Worm (Caenorhabditis elegans) whole organism, young adult: Measurements from ENCODE around the gene ric-3.

ENCODE experiments used
- B0035.1 ChIP-seq: sonication (generic microtip); optimal IDR thresholded peaks from 2 replicates; lab custom pipeline; 2016; ENCODE audit warnings: missing genetic modification characterization, mild to moderate bottlenecking, missing compliant biosample characterization, missing genotype, missing genetic modification reagents
- B0336.3 ChIP-seq: fragments of 200-800 bp; sonication (Bioruptor generic); IDR thresholded peaks from 2 replicates; pipeline ENCODE4 v1.3.6; 2022; ENCODE audit warnings: missing genetic modification characterization, missing compliant biosample characterization
- C17E4.6 ChIP-seq: fragments of 200-800 bp; sonication (Bioruptor generic); IDR thresholded peaks from 2 replicates; pipeline ENCODE4 v1.3.6; 2022; ENCODE audit warnings: missing genetic modification reagents, missing genetic modification characterization, missing compliant biosample characterization
- F10E7.11 ChIP-seq: sonication (generic microtip); optimal IDR thresholded peaks from 2 replicates; lab custom pipeline; 2017; ENCODE audit warnings: mild to moderate bottlenecking, missing genetic modification characterization, moderate library complexity, missing compliant biosample characterization
- F23B12.7 ChIP-seq: sonication (generic microtip); optimal IDR thresholded peaks from 2 replicates; lab custom pipeline; 2017; ENCODE audit warnings: missing genetic modification characterization, mild to moderate bottlenecking, missing compliant biosample characterization, antibody characterized with exemption, moderate library complexity; ENCODE audit not compliant: insufficient read depth
- F33H1.4 ChIP-seq: fragments of 200-800 bp; sonication (Bioruptor generic); IDR thresholded peaks from 2 replicates; pipeline ENCODE4 v1.3.6; 2022; ENCODE audit warnings: missing genetic modification reagents, missing genetic modification characterization, missing compliant biosample characterization
- F49E8.2 ChIP-seq: sonication (generic microtip); optimal IDR thresholded peaks from 3 replicates; lab custom pipeline; 2017; ENCODE audit warnings: missing genetic modification characterization, mild to moderate bottlenecking, missing compliant biosample characterization, antibody characterized with exemption, moderate library complexity; ENCODE audit not compliant: insufficient read depth
- F57A8.1 ChIP-seq: fragments of 200-800 bp; sonication (Bioruptor generic); optimal IDR thresholded peaks from 2 replicates; lab custom pipeline; 2018; ENCODE audit warnings: mild to moderate bottlenecking, missing genetic modification characterization, moderate library complexity, missing compliant biosample characterization
- F57C9.4 ChIP-seq: sonication (generic microtip); optimal IDR thresholded peaks from 2 replicates; lab custom pipeline; 2017; ENCODE audit warnings: mild to moderate bottlenecking, missing genetic modification characterization, missing compliant biosample characterization
- K12H6.12 ChIP-seq: fragments of 200-800 bp; sonication (Bioruptor generic); optimal IDR thresholded peaks from 2 replicates; lab custom pipeline; 2018; ENCODE audit warnings: mild to moderate bottlenecking, missing genetic modification characterization, missing compliant biosample characterization
- T26A5.8 ChIP-seq: sonication (generic microtip); optimal IDR thresholded peaks from 2 replicates; lab custom pipeline; 2016; ENCODE audit warnings: missing genetic modification characterization, missing compliant biosample characterization
- Y67H2A.10 ChIP-seq: fragments of 200-800 bp; sonication (Bioruptor generic); conservative IDR thresholded peaks from 2 replicates; pipeline ENCODE4 v1.3.6; 2022; ENCODE audit warnings: missing genetic modification reagents, missing genetic modification characterization, missing compliant biosample characterization
- attf-3 ChIP-seq: fragments of 200-800 bp; sonication (Bioruptor generic); conservative IDR thresholded peaks from 2 replicates; pipeline ENCODE4 v1.3.6; 2022; ENCODE audit warnings: missing genetic modification reagents, missing genetic modification characterization, missing compliant biosample characterization
- ccch-3 ChIP-seq: fragments of 200-800 bp; sonication (Bioruptor generic); optimal IDR thresholded peaks from 2 replicates; lab custom pipeline; 2018; ENCODE audit warnings: mild to moderate bottlenecking, missing genetic modification characterization, missing compliant biosample characterization
- cebp-1 ChIP-seq, 2 experiments: fragments of 200-800 bp in 1 of 2; sonication (Bioruptor generic) in 1 of 2; sonication (generic microtip) in 1 of 2; IDR thresholded peaks in 1 of 2; optimal IDR thresholded peaks in 1 of 2; 2 replicates each; pipeline versions ENCODE4 v1.3.6 to Lab custom; 2017 to 2022; ENCODE audit warnings: missing compliant biosample characterization in 2 of 2, missing genetic modification characterization in 2 of 2, mild to moderate bottlenecking in 1 of 2, missing genetic modification reagents in 1 of 2, moderate library complexity in 1 of 2
- ceh-27 ChIP-seq: fragments of 200-800 bp; sonication (Bioruptor generic); optimal IDR thresholded peaks from 2 replicates; lab custom pipeline; 2018; ENCODE audit warnings: mild to moderate bottlenecking, missing genetic modification characterization, moderate library complexity, missing compliant biosample characterization
- die-1 ChIP-seq: sonication (generic microtip); optimal IDR thresholded peaks from 2 replicates; lab custom pipeline; 2016; ENCODE audit warnings: missing genotype, mild to moderate bottlenecking, missing genetic modification characterization, missing compliant biosample characterization
- dox-1 ChIP-seq: fragments of 200-800 bp; sonication (Bioruptor generic); IDR thresholded peaks from 2 replicates; pipeline ENCODE4 v1.3.6; 2022; ENCODE audit warnings: missing genetic modification reagents, missing genetic modification characterization, missing compliant biosample characterization
- dpff-1 ChIP-seq: sonication (generic microtip); optimal IDR thresholded peaks from 2 replicates; lab custom pipeline; 2017; ENCODE audit warnings: mild to moderate bottlenecking, missing genetic modification characterization, missing compliant biosample characterization
- dpl-1 ChIP-seq: fragments of 150-350 bp; optimal IDR thresholded peaks from 2 replicates; lab custom pipeline; 2014; ENCODE audit warnings: missing biosample characterization, missing genetic modification reagents, missing genetic modification characterization
- efl-1 ChIP-seq: fragments of 150-350 bp; optimal IDR thresholded peaks from 2 replicates; lab custom pipeline; 2014; ENCODE audit warnings: missing biosample characterization, missing genetic modification reagents, missing genetic modification characterization
- ekl-4 ChIP-seq: fragments of 200-800 bp; sonication (Bioruptor generic); IDR thresholded peaks from 2 replicates; pipeline ENCODE4 v1.3.6; 2022; ENCODE audit warnings: missing genetic modification reagents, missing genetic modification characterization, missing compliant biosample characterization
- him-1 ChIP-seq: sonication (generic microtip); optimal IDR thresholded peaks from 2 replicates; lab custom pipeline; 2016; ENCODE audit warnings: missing genotype, missing genetic modification reagents, missing genetic modification characterization, missing compliant biosample characterization
- hmg-1.2 ChIP-seq: fragments of 200-800 bp; sonication (Bioruptor generic); IDR thresholded peaks from 2 replicates; pipeline ENCODE4 v1.3.6; 2022; ENCODE audit warnings: missing genetic modification reagents, missing genetic modification characterization, missing compliant biosample characterization
- hsf-1 ChIP-seq: fragments of 200-800 bp; sonication (Bioruptor generic); IDR thresholded peaks from 2 replicates; pipeline ENCODE4 v1.3.6; 2022; ENCODE audit warnings: missing genetic modification reagents, missing genetic modification characterization, missing compliant biosample characterization
- let-526 ChIP-seq: fragments of 200-800 bp; sonication (Bioruptor generic); IDR thresholded peaks from 2 replicates; pipeline ENCODE4 v1.3.6; 2022; ENCODE audit warnings: missing genetic modification reagents, missing genetic modification characterization, missing compliant biosample characterization
- lin-26 ChIP-seq: fragments of 200-800 bp; sonication (Bioruptor generic); IDR thresholded peaks from 2 replicates; pipeline ENCODE4 v1.3.6; 2022; ENCODE audit warnings: missing genetic modification reagents, missing genetic modification characterization, missing compliant biosample characterization
- lin-35 ChIP-seq, 3 experiments: fragments of 150-350 bp in 2 of 3; sonication (generic microtip) in 1 of 3; optimal IDR thresholded peaks; 2 replicates each; lab custom pipeline; 2014 to 2018; ENCODE audit warnings: missing biosample characterization in 3 of 3, missing genetic modification characterization in 3 of 3, missing genetic modification reagents in 3 of 3
- lin-40 ChIP-seq: sonication (generic microtip); optimal IDR thresholded peaks from 2 replicates; lab custom pipeline; 2016; ENCODE audit warnings: missing genetic modification characterization, mild to moderate bottlenecking, missing compliant biosample characterization, missing genotype, missing genetic modification reagents
- lin-54 ChIP-seq: fragments of 200-800 bp; sonication (Bioruptor generic); optimal IDR thresholded peaks from 2 replicates; lab custom pipeline; 2018; ENCODE audit warnings: mild to moderate bottlenecking, missing genetic modification characterization, missing compliant biosample characterization
- lsl-1 ChIP-seq: fragments of 200-800 bp; sonication (Bioruptor generic); optimal IDR thresholded peaks from 2 replicates; lab custom pipeline; 2018; ENCODE audit warnings: mild to moderate bottlenecking, missing genetic modification characterization, moderate library complexity, missing compliant biosample characterization
- nfya-1 ChIP-seq: sonication (generic microtip); optimal IDR thresholded peaks from 2 replicates; lab custom pipeline; 2017; ENCODE audit warnings: antibody characterized with exemption, missing compliant biosample characterization, missing genetic modification characterization, borderline replicate concordance; ENCODE audit not compliant: insufficient read depth
- nhr-27 ChIP-seq: fragments of 200-800 bp; sonication (Bioruptor generic); optimal IDR thresholded peaks from 2 replicates; lab custom pipeline; 2018; ENCODE audit warnings: mild to moderate bottlenecking, missing genetic modification characterization, moderate library complexity, missing compliant biosample characterization
- nhr-80 ChIP-seq: sonication (generic microtip); optimal IDR thresholded peaks from 2 replicates; lab custom pipeline; 2016; ENCODE audit warnings: missing genetic modification characterization, missing compliant biosample characterization
- snpc-1.1 ChIP-seq: sonication (generic microtip); optimal IDR thresholded peaks from 2 replicates; lab custom pipeline; 2017; ENCODE audit warnings: missing genetic modification characterization, mild to moderate bottlenecking, missing compliant biosample characterization, antibody characterized with exemption, moderate library complexity, missing genotype, missing genetic modification reagents; ENCODE audit not compliant: insufficient read depth
- snpc-1.3 ChIP-seq: sonication (generic microtip); optimal IDR thresholded peaks from 2 replicates; lab custom pipeline; 2017; ENCODE audit warnings: missing genetic modification characterization, mild to moderate bottlenecking, missing compliant biosample characterization, antibody characterized with exemption, moderate library complexity, missing genotype, missing genetic modification reagents; ENCODE audit not compliant: insufficient read depth
- snpc-3.4 ChIP-seq: sonication (generic microtip); optimal IDR thresholded peaks from 2 replicates; lab custom pipeline; 2017; ENCODE audit warnings: missing genetic modification characterization, mild to moderate bottlenecking, missing compliant biosample characterization, antibody characterized with exemption, moderate library complexity, missing genotype, missing genetic modification reagents
- snpc-4 ChIP-seq, 5 experiments: fragments of 150-350 bp in 1 of 5; sonication (generic microtip) in 4 of 5; optimal IDR thresholded peaks; 2 replicates each; lab custom pipeline; 2014 to 2018; ENCODE audit warnings: missing genetic modification characterization in 5 of 5, missing biosample characterization in 3 of 5, antibody characterized with exemption in 2 of 5, mild to moderate bottlenecking in 2 of 5, missing compliant biosample characterization in 2 of 5, missing genotype in 2 of 5, moderate library complexity in 2 of 5, missing genetic modification reagents in 1 of 5
- somi-1 ChIP-seq: fragments of 200-800 bp; sonication (Bioruptor generic); optimal IDR thresholded peaks from 2 replicates; lab custom pipeline; 2018; ENCODE audit warnings: mild to moderate bottlenecking, missing genetic modification characterization, missing compliant biosample characterization
- tlf-1 ChIP-seq: fragments of 200-800 bp; sonication (Bioruptor generic); optimal IDR thresholded peaks from 2 replicates; lab custom pipeline; 2018; ENCODE audit warnings: mild to moderate bottlenecking, missing genetic modification characterization, missing compliant biosample characterization
- unc-130 ChIP-seq: sonication (generic microtip); optimal IDR thresholded peaks from 2 replicates; lab custom pipeline; 2016; ENCODE audit warnings: missing genetic modification reagents, missing genetic modification characterization, missing compliant biosample characterization
- xnd-1 ChIP-seq: sonication (generic microtip); optimal IDR thresholded peaks from 2 replicates; lab custom pipeline; 2016; ENCODE audit warnings: missing genotype, missing genetic modification reagents, missing genetic modification characterization, missing compliant biosample characterization
- ztf-28 ChIP-seq: fragments of 200-800 bp; sonication (Bioruptor generic); IDR thresholded peaks from 2 replicates; pipeline ENCODE4 v1.3.6; 2022; ENCODE audit warnings: missing genetic modification reagents, missing genetic modification characterization, missing compliant biosample characterization

Gene ric-3

DNA sequence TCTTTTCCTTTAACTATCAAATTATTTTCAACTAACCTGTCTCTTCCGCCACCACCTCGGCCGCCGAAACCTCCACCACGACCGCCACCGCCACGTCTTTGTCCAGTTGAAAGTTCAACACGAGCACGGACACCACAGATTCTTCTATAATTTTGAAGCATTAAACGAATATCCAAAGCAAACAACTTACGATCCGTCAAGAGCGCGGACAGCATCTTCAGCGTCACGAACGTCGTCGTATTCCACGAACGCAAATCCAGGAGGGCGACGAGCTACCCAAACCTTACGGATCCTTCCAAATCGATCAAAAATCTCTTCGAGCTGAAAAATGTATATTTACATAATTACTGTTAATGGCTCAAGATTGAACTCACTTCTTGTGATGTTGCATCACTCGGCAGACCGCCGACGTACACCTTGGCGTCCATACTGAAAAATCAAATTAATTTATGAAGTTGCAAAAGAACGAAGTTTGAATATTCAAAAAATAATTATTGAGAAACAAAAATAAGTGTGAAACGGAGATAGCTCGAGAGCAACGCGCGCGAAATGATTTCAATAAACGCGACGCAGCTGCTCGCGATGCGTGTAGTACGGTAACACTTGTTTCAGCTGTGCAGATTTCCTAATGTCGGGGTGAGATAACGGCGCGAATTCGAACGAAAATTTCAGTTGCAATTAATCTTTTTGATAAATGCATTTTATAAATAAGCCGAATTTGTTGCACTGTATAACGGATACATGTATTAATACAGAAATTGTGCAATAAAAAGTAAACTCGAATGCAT lies 27.1 kb upstream of the ric-3 start, which contains the start of gene rsp-6:
TSS of gene rsp-6 (minus strand) at position 429 of the 788 bp plus-strand sequence.
- TF ChIP-seq die-1, result peak; percentile 53
- peak; percentile 66 for TF ChIP-seq unc-130 (GFP tag; lab: Kevin White, UChicago)
- TF ChIP-seq F57C9.4 (tag; lab: Kevin White, UChicago), result no peak
- TF ChIP-seq dpl-1 (GFP tag; lab: Kevin White, UChicago), result peak; percentile 93
- TF ChIP-seq snpc-1.3 (tag; lab: Kevin White, UChicago), result peak; percentile 80
- TF ChIP-seq lin-40, result peak; percentile 63
- TF ChIP-seq attf-3 (GFP tag; lab: Robert Waterston, UW), result peak; percentile 30; the same call in 1 of the 2 replicates
- TF ChIP-seq F33H1.4 (GFP tag; lab: Robert Waterston, UW), result peak; percentile 94
- no peak for TF ChIP-seq T26A5.8
- peak; percentile 88 for TF ChIP-seq tlf-1
- TF ChIP-seq hsf-1 (GFP tag; lab: Robert Waterston, UW), result peak; percentile 67; the same call in 1 of the 2 replicates
- peak; percentile 43; the same call in 1 of the 2 replicates for TF ChIP-seq C17E4.6
- peak; percentile 83 for TF ChIP-seq F49E8.2 (tag; lab: Kevin White, UChicago)
- no peak for TF ChIP-seq F10E7.11 (tag; lab: Kevin White, UChicago)
- TF ChIP-seq xnd-1, result peak; percentile 78
- no peak for TF ChIP-seq B0035.1
- TF ChIP-seq somi-1 (GFP tag; lab: Kevin White, UChicago), result no peak
- 0 out of 2 replicates have a peak, but pooled peaks have one; percentile 70 for TF ChIP-seq let-526 (GFP tag; lab: Robert Waterston, UW)
- TF ChIP-seq lsl-1 (GFP tag; lab: Kevin White, UChicago), result peak; percentile 96
- TF ChIP-seq K12H6.12 (tag; lab: Kevin White, UChicago), result peak; percentile 73
- peak; percentile 83 for TF ChIP-seq ceh-27 (GFP tag; lab: Kevin White, UChicago)
- peak; percentile 76 for TF ChIP-seq cebp-1 (GFP tag; IDR thresholded peaks at IDR 0.05; lab: Robert Waterston, UW)
- peak; percentile 84 for TF ChIP-seq cebp-1 (tag; optimal IDR thresholded peaks at IDR 0.05; lab: Kevin White, UChicago)
- peak; percentile 15 for TF ChIP-seq snpc-4 (GFP tag; optimal IDR thresholded peaks at IDR 0.05; lab: Kevin White, UChicago)
- TF ChIP-seq snpc-4 (tag; optimal IDR thresholded peaks at IDR 0.05; lab: Kevin White, UChicago), result peak; percentile 36 to 74 (median 62)
- TF ChIP-seq snpc-1.1 (tag; lab: Kevin White, UChicago), result peak; percentile 43
- no peak for TF ChIP-seq nfya-1 (tag; lab: Kevin White, UChicago)
- no peak for TF ChIP-seq ccch-3 (GFP tag; lab: Kevin White, UChicago)
- TF ChIP-seq hmg-1.2 (GFP tag; lab: Robert Waterston, UW), result peak; percentile 58; the same call in 1 of the 2 replicates
- peak; percentile 93 for TF ChIP-seq efl-1 (GFP tag; lab: Kevin White, UChicago)
- peak; percentile 84 for TF ChIP-seq dox-1
- peak; percentile 17 for TF ChIP-seq nhr-80 (tag; lab: Kevin White, UChicago)
- peak; percentile 85 for TF ChIP-seq ekl-4 (GFP tag; lab: Robert Waterston, UW)
- TF ChIP-seq F57A8.1, result no peak
- peak; percentile 75 for TF ChIP-seq snpc-3.4
- peak; percentile 77 for TF ChIP-seq lin-26 (GFP tag; lab: Robert Waterston, UW)
- peak; percentile 14 to 92 (median 56) for TF ChIP-seq lin-35 (GFP tag; optimal IDR thresholded peaks at IDR 0.05; lab: Kevin White, UChicago)
- TF ChIP-seq dpff-1 (tag; lab: Kevin White, UChicago), result no peak
- peak; percentile 18; the same call in 1 of the 2 replicates for TF ChIP-seq Y67H2A.10 (GFP tag; lab: Robert Waterston, UW)
- TF ChIP-seq B0336.3 (GFP tag; lab: Robert Waterston, UW), result peak; percentile 66
- TF ChIP-seq lin-54 (GFP tag; lab: Kevin White, UChicago), result peak; percentile 88
- TF ChIP-seq him-1 (tag; lab: Kevin White, UChicago), result peak; percentile 43
- peak; percentile 81 for TF ChIP-seq F23B12.7 (tag; lab: Kevin White, UChicago)
- no peak for TF ChIP-seq nhr-27 (tag; lab: Kevin White, UChicago)
- 0 out of 2 replicates have a peak, but pooled peaks have one; percentile 8 for TF ChIP-seq ztf-28 (GFP tag; lab: Robert Waterston, UW)
